Fruit fly (Drosophila melanogaster): ENCODE data around the gene amd.

The amd gene

dm6 chr2L:19089385-19089784, 20.6 kb upstream of the amd start:
- TF ChIP-seq Hr38 (GFP tag; optimal IDR thresholded peaks at IDR 0.05) (no peak), dsx (GFP tag; optimal IDR thresholded peaks at IDR 0.05; ENCODE audit: poor library complexity, severe bottlenecking) (no peak), CG11294 (GFP tag; IDR thresholded peaks at IDR 0.05) (no peak), CG6792 (GFP tag; optimal IDR thresholded peaks at IDR 0.05) (no peak), CG31627 (GFP tag; optimal IDR thresholded peaks at IDR 0.05) (no peak), Sox14 (GFP tag; optimal IDR thresholded peaks at IDR 0.05) (no peak), spab (GFP tag; optimal IDR thresholded peaks at IDR 0.05) (no peak), CG8119 (GFP tag; IDR thresholded peaks at IDR 0.05) (no peak), CG6808 (GFP tag; optimal IDR thresholded peaks at IDR 0.05) (no peak), dac (GFP tag; optimal IDR thresholded peaks at IDR 0.05) (no peak), Hr39 (GFP tag; optimal IDR thresholded peaks at IDR 0.05) (no peak), CG6163 (GFP tag; IDR thresholded peaks at IDR 0.05) (no peak), OdsH (GFP tag; optimal IDR thresholded peaks at IDR 0.05) (no peak), ss (GFP tag; optimal IDR thresholded peaks at IDR 0.05) (no peak), CG3032 (tag; optimal IDR thresholded peaks at IDR 0.05) (no peak), Eip75B (GFP tag; optimal IDR thresholded peaks at IDR 0.05) (no peak), Blimp-1 (GFP tag; optimal IDR thresholded peaks at IDR 0.05) (no peak), CG11902 (GFP tag; optimal IDR thresholded peaks at IDR 0.05) (no peak), Ets21C (GFP tag; optimal IDR thresholded peaks at IDR 0.05) (no peak)

DNA sequence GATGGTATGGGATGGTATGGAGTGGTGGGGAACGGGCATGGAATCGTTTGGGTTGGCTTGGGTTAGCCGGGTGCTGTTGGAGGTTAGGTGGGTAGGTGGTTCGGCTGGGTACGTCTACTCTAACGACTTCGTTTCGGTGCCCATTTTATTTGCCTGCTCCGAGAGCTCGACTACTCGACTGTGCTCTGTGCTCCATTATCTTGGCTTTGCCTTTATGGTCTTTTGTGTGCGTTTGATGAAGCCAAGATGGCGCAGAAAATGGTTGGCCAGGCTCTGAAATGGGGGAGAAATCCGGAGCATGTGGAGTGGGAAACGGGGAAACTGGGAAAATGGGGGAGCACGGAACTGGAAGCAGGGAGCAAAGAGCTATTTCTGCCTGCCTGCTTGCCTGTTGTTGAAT, 16.1 kb upstream of the amd start:
- TF ChIP-seq CG11902 (GFP tag; optimal IDR thresholded peaks at IDR 0.05) (no peak), Eip75B (GFP tag; optimal IDR thresholded peaks at IDR 0.05) (no peak), Sox14 (GFP tag; optimal IDR thresholded peaks at IDR 0.05) (no peak), Hr39 (GFP tag; optimal IDR thresholded peaks at IDR 0.05) (no peak), Eip93F (GFP tag; optimal IDR thresholded peaks at IDR 0.05) (no peak), CG8319 (GFP tag; optimal IDR thresholded peaks at IDR 0.05) (no peak), Blimp-1 (GFP tag; optimal IDR thresholded peaks at IDR 0.05) (no peak), ss (GFP tag; optimal IDR thresholded peaks at IDR 0.05) (no peak), CG6276 (GFP tag; optimal IDR thresholded peaks at IDR 0.05) (no peak), cyc (GFP tag; optimal IDR thresholded peaks at IDR 0.05) (no peak), lz (GFP tag; optimal IDR thresholded peaks at IDR 0.05) (no peak), CG1621 (tag; optimal IDR thresholded peaks at IDR 0.05) (no peak), CG10631 (GFP tag; optimal IDR thresholded peaks at IDR 0.05) (no peak), CG15336 (GFP tag; IDR thresholded peaks at IDR 0.05) (no peak), pdm3 (GFP tag; optimal IDR thresholded peaks at IDR 0.05) (no peak), Hr4 (GFP tag; optimal IDR thresholded peaks at IDR 0.05) (no peak)

dm6 chr2L:19096361-19096760, 13.6 kb upstream of the amd start:
- TF ChIP-seq CG6163 (GFP tag; IDR thresholded peaks at IDR 0.05): no peak
- TF ChIP-seq CG6854 (GFP tag; optimal IDR thresholded peaks at IDR 0.05): no peak
- peak; percentile 74 for TF ChIP-seq fkh (GFP tag; optimal IDR thresholded peaks at IDR 0.05)
- peak; percentile 41; the same call in 1 of the 2 replicates for TF ChIP-seq Gug (GFP tag; IDR thresholded peaks at IDR 0.05)
- TF ChIP-seq fd85E (GFP tag; optimal IDR thresholded peaks at IDR 0.05): no peak
- no peak for TF ChIP-seq CG4318 (GFP tag; optimal IDR thresholded peaks at IDR 0.05)
- TF ChIP-seq achi (GFP tag; optimal IDR thresholded peaks at IDR 0.05): no peak
- TF ChIP-seq dsx (GFP tag; optimal IDR thresholded peaks at IDR 0.05; ENCODE audit: poor library complexity, severe bottlenecking): no peak
- TF ChIP-seq Smox (GFP tag; optimal IDR thresholded peaks at IDR 0.05): no peak
- TF ChIP-seq CG3032 (tag; optimal IDR thresholded peaks at IDR 0.05): no peak
- TF ChIP-seq Hr38 (GFP tag; optimal IDR thresholded peaks at IDR 0.05): no peak
- no peak for TF ChIP-seq Ets96B (tag; optimal IDR thresholded peaks at IDR 0.05)
- no peak for TF ChIP-seq Blimp-1 (GFP tag; optimal IDR thresholded peaks at IDR 0.05)
- peak; percentile 33 for TF ChIP-seq Eip78C (GFP tag)
- no peak for TF ChIP-seq CG31627 (GFP tag; optimal IDR thresholded peaks at IDR 0.05)
- TF ChIP-seq CG6792 (GFP tag; optimal IDR thresholded peaks at IDR 0.05): no peak
- TF ChIP-seq ss (GFP tag; optimal IDR thresholded peaks at IDR 0.05): no peak
- no peak for TF ChIP-seq CG10631 (GFP tag; optimal IDR thresholded peaks at IDR 0.05)
